Worm (Caenorhabditis elegans): ENCODE data around the gene igdb-3.

- TF ChIP-seq ets-4 (tag; optimal IDR thresholded peaks at IDR 0.05) (no peak), ztf-16 (tag; optimal IDR thresholded peaks at IDR 0.05) (no peak), madf-2 (tag; optimal IDR thresholded peaks at IDR 0.05) (no peak), fkh-10 (GFP tag; optimal IDR thresholded peaks at IDR 0.05) (no peak), ama-1 (optimal IDR thresholded peaks at IDR 0.05) (no peak), dve-1 (tag; optimal IDR thresholded peaks at IDR 0.05) (no peak), elt-4 (tag; optimal IDR thresholded peaks at IDR 0.05) (no peak), pha-4 (tag; optimal IDR thresholded peaks at IDR 0.05) (no peak)
Observed at ce11 chrX:6338446-6338845, 46.8 kb upstream of the igdb-3 start.
